Worm (Caenorhabditis elegans) whole organism, L3 larva: ENCODE measurements around the gene T21C12.4.
A peak's percentile ranks its signal among the peaks of the same experiment; 100 is the strongest.

ENCODE experiments used
- R02D3.7 ChIP-seq: fragments of 150-350 bp; optimal IDR thresholded peaks from 2 replicates; lab custom pipeline; 2014; ENCODE audit warnings: missing biosample characterization, missing genetic modification characterization
- ZK546.5 ChIP-seq: sonication (generic microtip); optimal IDR thresholded peaks from 2 replicates; lab custom pipeline; 2017; ENCODE audit warnings: missing biosample characterization, missing genetic modification characterization
- aly-2 ChIP-seq: fragments of 150-350 bp; optimal IDR thresholded peaks from 2 replicates; lab custom pipeline; 2014; ENCODE audit warnings: missing biosample characterization, missing genetic modification characterization
- ceh-16 ChIP-seq: sonication (generic microtip); optimal IDR thresholded peaks from 2 replicates; lab custom pipeline; 2017; ENCODE audit warnings: missing biosample characterization, missing genetic modification characterization
- ceh-28 ChIP-seq: fragments of 150-350 bp; optimal IDR thresholded peaks from 2 replicates; lab custom pipeline; 2014; ENCODE audit warnings: missing biosample characterization, missing genetic modification reagents, missing genetic modification characterization
- ceh-82 ChIP-seq: fragments of 150-350 bp; optimal IDR thresholded peaks from 2 replicates; lab custom pipeline; 2014; ENCODE audit warnings: missing biosample characterization, missing genetic modification characterization
- ceh-9 ChIP-seq: sonication (generic microtip); optimal IDR thresholded peaks from 2 replicates; lab custom pipeline; 2018; ENCODE audit warnings: missing biosample characterization, missing genetic modification characterization
- daf-12 ChIP-seq: fragments of 150-350 bp; optimal IDR thresholded peaks from 2 replicates; lab custom pipeline; 2014; ENCODE audit warnings: missing biosample characterization, missing genetic modification reagents, missing genetic modification characterization
- egl-5 ChIP-seq: fragments of 150-350 bp; optimal IDR thresholded peaks from 2 replicates; lab custom pipeline; 2017; ENCODE audit warnings: missing biosample characterization, missing genetic modification reagents, missing genetic modification characterization, inconsistent platforms
- elt-1 ChIP-seq: fragments of 150-350 bp; optimal IDR thresholded peaks from 2 replicates; lab custom pipeline; 2014; ENCODE audit warnings: missing biosample characterization, missing genetic modification characterization
- elt-2 ChIP-seq: sonication (generic microtip); optimal IDR thresholded peaks from 2 replicates; lab custom pipeline; 2016; ENCODE audit warnings: missing genetic modification reagents, mild to moderate bottlenecking, missing genetic modification characterization, missing compliant biosample characterization
- elt-3 ChIP-seq, 3 experiments: fragments of 150-350 bp in 1 of 3; sonication (generic microtip) in 2 of 3; optimal IDR thresholded peaks; 2 replicates in 2 of 3; 4 replicates in 1 of 3; lab custom pipeline; 2014 to 2017; ENCODE audit warnings: missing biosample characterization in 3 of 3, missing genetic modification characterization in 3 of 3
- eor-1 ChIP-seq, 2 experiments: fragments of 150-350 bp; optimal IDR thresholded peaks; 2 replicates each; lab custom pipeline; 2014 to 2018; ENCODE audit warnings: missing biosample characterization in 2 of 2, missing genetic modification characterization in 2 of 2
- fkh-10 ChIP-seq: sonication (generic microtip); optimal IDR thresholded peaks from 2 replicates; lab custom pipeline; 2017; ENCODE audit warnings: missing biosample characterization, missing genetic modification reagents, missing genetic modification characterization
- fkh-2 ChIP-seq: fragments of 150-350 bp; optimal IDR thresholded peaks from 2 replicates; lab custom pipeline; 2014; ENCODE audit warnings: missing biosample characterization, missing genetic modification reagents, missing genetic modification characterization
- hmg-11 ChIP-seq: sonication (generic microtip); optimal IDR thresholded peaks from 2 replicates; lab custom pipeline; 2016; ENCODE audit warnings: missing genetic modification characterization, missing compliant biosample characterization
- lin-39 ChIP-seq: fragments of 150-350 bp; optimal IDR thresholded peaks from 2 replicates; lab custom pipeline; 2018; ENCODE audit warnings: missing biosample characterization, missing genetic modification reagents, missing genetic modification characterization
- mml-1 ChIP-seq: fragments of 150-350 bp; sonication (generic microtip); optimal IDR thresholded peaks from 3 replicates; lab custom pipeline; 2014; ENCODE audit warnings: missing biosample characterization, missing genetic modification characterization
- nfya-1 ChIP-seq: sonication (generic microtip); optimal IDR thresholded peaks from 2 replicates; lab custom pipeline; 2017; ENCODE audit warnings: missing genetic modification characterization, mild to moderate bottlenecking, missing compliant biosample characterization, antibody characterized with exemption, moderate library complexity; ENCODE audit not compliant: insufficient read depth
- nhr-11 ChIP-seq: fragments of 150-350 bp; optimal IDR thresholded peaks from 2 replicates; lab custom pipeline; 2014; ENCODE audit warnings: missing biosample characterization, missing genetic modification characterization
- nhr-12 ChIP-seq: fragments of 150-350 bp; optimal IDR thresholded peaks from 2 replicates; lab custom pipeline; 2014; ENCODE audit warnings: missing biosample characterization, missing genetic modification characterization
- nhr-28 ChIP-seq: fragments of 150-350 bp; optimal IDR thresholded peaks from 2 replicates; lab custom pipeline; 2014; ENCODE audit warnings: missing biosample characterization, missing genetic modification characterization
- nhr-43 ChIP-seq: sonication (generic microtip); optimal IDR thresholded peaks from 2 replicates; lab custom pipeline; 2016; ENCODE audit warnings: mild to moderate bottlenecking, missing genetic modification characterization, missing compliant biosample characterization; ENCODE audit not compliant: poor library complexity, severe bottlenecking
- nhr-76 ChIP-seq: fragments of 150-350 bp; sonication (generic microtip); optimal IDR thresholded peaks from 5 replicates; lab custom pipeline; 2014; ENCODE audit warnings: missing biosample characterization, missing genetic modification characterization
- pqm-1 ChIP-seq: fragments of 150-350 bp; optimal IDR thresholded peaks from 2 replicates; lab custom pipeline; 2017; ENCODE audit warnings: missing biosample characterization, missing genetic modification characterization, inconsistent platforms
- sea-2 ChIP-seq: fragments of 150-350 bp; sonication (generic microtip); optimal IDR thresholded peaks from 4 replicates; lab custom pipeline; 2014; ENCODE audit warnings: missing biosample characterization, missing genetic modification reagents, missing genetic modification characterization
- skn-1 ChIP-seq: fragments of 150-350 bp; optimal IDR thresholded peaks from 2 replicates; lab custom pipeline; 2014; ENCODE audit warnings: missing biosample characterization, missing genetic modification characterization
- snpc-4 ChIP-seq: fragments of 150-350 bp; optimal IDR thresholded peaks from 2 replicates; lab custom pipeline; 2014; ENCODE audit warnings: missing biosample characterization, missing genetic modification characterization
- tbx-2 ChIP-seq: sonication (generic microtip); optimal IDR thresholded peaks from 2 replicates; lab custom pipeline; 2016; ENCODE audit warnings: mild to moderate bottlenecking, missing genetic modification characterization, missing compliant biosample characterization
- unc-62 ChIP-seq: fragments of 150-350 bp; sonication (generic microtip); optimal IDR thresholded peaks from 4 replicates; lab custom pipeline; 2014; ENCODE audit warnings: missing biosample characterization, missing genetic modification reagents, missing genetic modification characterization
- zag-1 ChIP-seq: fragments of 150-350 bp; optimal IDR thresholded peaks from 2 replicates; lab custom pipeline; 2014; ENCODE audit warnings: missing biosample characterization, missing genetic modification characterization
- ztf-11 ChIP-seq: fragments of 150-350 bp; optimal IDR thresholded peaks from 2 replicates; lab custom pipeline; 2014; ENCODE audit warnings: missing biosample characterization, missing genetic modification characterization

The T21C12.4 gene

ce11 chrIII:10527446-10527845 is 30.4 kb downstream of the T21C12.4 start:
- no peak for TF ChIP-seq daf-12 (tag; lab: Kevin White, UChicago)

DNA sequence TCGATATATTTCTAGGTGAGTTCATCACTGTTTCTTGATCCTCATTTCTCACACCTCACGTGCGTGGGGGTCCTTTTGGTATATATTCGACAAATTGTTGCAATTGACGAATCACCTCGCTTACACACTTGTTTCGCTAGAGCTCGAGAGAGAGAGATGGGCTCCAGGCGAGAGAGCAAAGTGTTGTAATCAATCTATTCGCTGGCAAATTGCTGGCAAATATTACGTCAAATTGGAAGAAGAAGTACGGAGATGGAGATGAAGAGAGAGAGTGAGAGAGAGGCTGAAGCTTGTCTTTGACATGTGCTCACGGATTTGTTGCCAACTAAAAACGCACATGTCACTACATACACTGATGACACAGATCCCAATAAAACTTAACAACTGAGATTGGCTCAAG is 31.9 kb downstream of the T21C12.4 start:
- TF ChIP-seq mml-1 (tag; lab: Kevin White, UChicago) (no peak), sea-2 (GFP tag; lab: Kevin White, UChicago) (no peak), aly-2 (no peak), hmg-11 (tag; lab: Kevin White, UChicago) (no peak), ztf-11 (tag; lab: Kevin White, UChicago) (no peak), ceh-82 (tag; lab: Kevin White, UChicago) (no peak), nhr-28 (tag; lab: Kevin White, UChicago) (no peak), nhr-11 (tag; lab: Kevin White, UChicago) (peak; percentile 50), elt-1 (tag; lab: Kevin White, UChicago) (no peak), nhr-43 (tag; lab: Kevin White, UChicago) (no peak), elt-2 (tag; lab: Kevin White, UChicago) (no peak), egl-5 (peak; percentile 34), nfya-1 (peak; percentile 41), zag-1 (tag; lab: Kevin White, UChicago) (no peak), ceh-28 (tag; lab: Kevin White, UChicago) (no peak), lin-39 (tag; lab: Kevin White, UChicago) (peak; percentile 76), ZK546.5 (tag; lab: Kevin White, UChicago) (no peak), ceh-16 (tag; lab: Kevin White, UChicago) (no peak), tbx-2 (tag; lab: Kevin White, UChicago) (no peak), skn-1 (no peak)

DNA sequence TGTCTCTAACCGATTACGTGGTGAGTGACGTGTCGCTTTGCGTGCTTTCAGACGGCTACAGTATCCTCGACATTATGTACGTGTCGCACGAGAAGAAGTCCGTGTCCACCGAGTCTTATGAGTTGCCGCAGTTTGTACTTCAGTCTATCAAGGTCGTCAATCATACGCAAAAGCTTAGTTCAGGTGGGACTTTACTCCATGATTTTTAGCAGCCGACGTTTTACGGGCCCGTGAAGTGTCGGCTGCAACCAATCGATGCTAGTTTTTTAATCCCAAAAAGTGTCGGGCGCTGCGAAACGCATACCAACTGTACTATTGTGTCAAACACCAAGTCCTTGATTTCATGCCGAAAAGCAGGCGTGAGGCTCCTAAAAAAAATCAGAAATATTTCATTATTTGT is 33.0 kb downstream of the T21C12.4 start:
- TF ChIP-seq zag-1 (tag; lab: Kevin White, UChicago) (no peak), unc-62 (GFP tag; lab: Kevin White, UChicago) (no peak), snpc-4 (tag; lab: Kevin White, UChicago) (peak; percentile 60), pqm-1 (tag; lab: Kevin White, UChicago) (no peak), ZK546.5 (tag; lab: Kevin White, UChicago) (no peak), fkh-10 (GFP tag; lab: Kevin White, UChicago) (no peak)

DNA sequence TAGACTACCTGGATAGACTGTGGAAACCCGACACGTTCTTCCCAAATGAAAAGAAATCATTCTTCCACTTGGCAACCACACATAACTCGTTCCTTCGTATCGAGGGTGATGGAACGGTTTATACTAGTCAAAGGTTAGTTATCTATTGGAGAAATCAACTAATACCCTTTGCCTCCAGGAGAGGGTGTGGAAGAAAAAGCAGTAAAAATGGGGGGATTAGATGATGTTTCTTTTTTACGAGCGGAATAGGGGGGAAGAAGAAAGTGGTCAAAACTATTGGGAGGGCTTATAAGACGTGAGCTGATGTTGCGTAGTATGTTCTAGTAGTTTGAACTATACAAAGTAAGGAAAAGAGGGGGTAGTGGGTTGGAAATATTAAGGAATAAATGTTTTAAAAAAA is 34.8 kb downstream of the T21C12.4 start:
- TF ChIP-seq elt-1 (tag; lab: Kevin White, UChicago), result peak; percentile 64
- TF ChIP-seq egl-5, result no peak

- no peak for TF ChIP-seq ZK546.5 (tag; lab: Kevin White, UChicago)
Observed at ce11 chrIII:10521219-10521618, 36.6 kb downstream of the T21C12.4 start.

- no peak for TF ChIP-seq mml-1 (tag; lab: Kevin White, UChicago)
- peak; percentile 33 for TF ChIP-seq egl-5
- TF ChIP-seq nhr-12, result no peak
- TF ChIP-seq nfya-1, result peak; percentile 43
Observed at ce11 chrIII:10520523-10520922, 37.3 kb downstream of the T21C12.4 start, which contains the start of gene unc-49. TSS of gene unc-49 (plus strand) at chrIII:10520762.

DNA sequence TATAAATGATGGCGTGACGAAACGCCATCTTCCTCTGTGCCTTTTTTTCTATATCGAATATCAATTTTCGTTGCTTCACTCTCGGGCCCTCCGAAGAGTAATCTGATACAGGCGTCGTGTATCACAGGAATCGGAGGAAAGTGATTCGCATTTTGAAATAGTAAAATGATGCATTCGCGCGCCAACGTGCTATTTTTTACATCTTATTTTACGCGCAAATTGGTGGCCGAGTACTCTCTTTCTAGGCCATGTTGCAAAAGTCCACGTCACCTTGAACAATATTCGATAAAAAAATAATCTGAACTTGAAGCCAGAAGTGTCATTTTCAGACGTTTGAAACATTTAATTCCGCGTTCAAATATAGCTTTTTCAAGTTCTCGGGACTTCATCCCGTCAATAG is 38.2 kb downstream of the T21C12.4 start:
- TF ChIP-seq elt-2 (tag; lab: Kevin White, UChicago), result no peak
- no peak for TF ChIP-seq ztf-11 (tag; lab: Kevin White, UChicago)
- TF ChIP-seq ceh-9 (tag; lab: Kevin White, UChicago), result no peak
- TF ChIP-seq ceh-16 (tag; lab: Kevin White, UChicago), result no peak
- TF ChIP-seq nhr-11 (tag; lab: Kevin White, UChicago), result no peak
- no peak for TF ChIP-seq unc-62 (GFP tag; lab: Kevin White, UChicago)
- TF ChIP-seq skn-1, result no peak
- no peak for TF ChIP-seq fkh-10 (GFP tag; lab: Kevin White, UChicago)
- no peak for TF ChIP-seq R02D3.7
- no peak for TF ChIP-seq eor-1 (tag; optimal IDR thresholded peaks at IDR 0.05; lab: Kevin White, UChicago)
- no peak for TF ChIP-seq fkh-2 (tag; lab: Kevin White, UChicago)
- TF ChIP-seq nhr-76, result no peak
- no peak for TF ChIP-seq ceh-82 (tag; lab: Kevin White, UChicago)
- no peak for TF ChIP-seq tbx-2 (tag; lab: Kevin White, UChicago)
- TF ChIP-seq hmg-11 (tag; lab: Kevin White, UChicago), result no peak
- TF ChIP-seq nhr-12, result no peak
- no peak for TF ChIP-seq pqm-1 (tag; lab: Kevin White, UChicago)
- no peak for TF ChIP-seq elt-3 (tag; optimal IDR thresholded peaks at IDR 0.05; lab: Kevin White, UChicago)
- TF ChIP-seq sea-2 (GFP tag; lab: Kevin White, UChicago), result no peak
